Worm (Caenorhabditis elegans): ENCODE data around the gene clec-47.

DNA sequence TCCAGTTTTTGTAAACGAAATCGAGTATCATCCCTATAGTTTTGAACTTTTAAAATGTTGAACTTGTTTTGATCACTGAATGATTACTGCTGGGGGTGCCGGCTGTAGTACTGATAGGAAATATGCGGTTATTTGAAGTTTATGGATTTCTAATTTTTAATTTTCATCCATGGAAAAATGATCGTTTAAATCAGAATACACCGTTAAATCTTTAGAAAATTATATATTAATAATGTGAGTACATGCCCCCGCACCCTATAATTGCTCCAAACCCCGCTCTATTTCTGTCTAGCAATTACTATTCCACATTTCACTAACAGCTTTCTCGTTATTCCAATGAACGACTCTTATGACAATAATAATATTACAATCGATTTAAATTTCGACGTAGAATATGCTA, 24.2 kb downstream of the clec-47 start, which contains the start of gene Y75B12B.10:
- TF ChIP-seq tbx-11 (GFP tag; IDR thresholded peaks at IDR 0.05) (no peak), B0310.2 (tag; optimal IDR thresholded peaks at IDR 0.05) (no peak), ama-1 (optimal IDR thresholded peaks at IDR 0.05) (no peak), tbx-37 (GFP tag; conservative IDR thresholded peaks at IDR 0.05) (no peak), ceh-36 (tag; optimal IDR thresholded peaks at IDR 0.05) (no peak), hmg-4 (GFP tag; optimal IDR thresholded peaks at IDR 0.05) (no peak), ets-7 (tag; optimal IDR thresholded peaks at IDR 0.05) (no peak), sea-1 (GFP tag; conservative IDR thresholded peaks at IDR 0.05) (no peak), F13C5.2 (tag; optimal IDR thresholded peaks at IDR 0.05) (no peak)

Data from whole organism, early embryonic.